Fruit fly (Drosophila melanogaster) whole organism, embryonic: ENCODE measurements around the gene mib1.
A peak's percentile ranks its signal among the peaks of the same experiment; 100 is the strongest.

Experiments used
- Atf6 ChIP-seq: fragments of 200-800 bp; sonication (Bioruptor generic); IDR thresholded peaks from 2 replicates; pipeline ENCODE4 v1.3.6; 2022; ENCODE audit warnings: missing biosample characterization, missing genetic modification characterization
- CG10267 ChIP-seq: fragments of 200-800 bp; sonication (Bioruptor generic); optimal IDR thresholded peaks from 2 replicates; lab custom pipeline; 2018; ENCODE audit warnings: missing biosample characterization, mild to moderate bottlenecking, missing genetic modification characterization, moderate library complexity
- CG11456 ChIP-seq: fragments of 200-800 bp; sonication (Bioruptor generic); IDR thresholded peaks from 3 replicates; pipeline ENCODE4 v1.3.6; 2022; ENCODE audit warnings: missing biosample characterization, missing genetic modification characterization
- CG12104 ChIP-seq: fragments of 200-800 bp; sonication (Bioruptor generic); optimal IDR thresholded peaks from 3 replicates; lab custom pipeline; 2016; ENCODE audit warnings: missing biosample characterization, missing genetic modification characterization
- CG13624 ChIP-seq: fragments of 200-800 bp; sonication (Bioruptor generic); optimal IDR thresholded peaks from 2 replicates; lab custom pipeline; 2016; ENCODE audit warnings: missing biosample characterization, missing genetic modification characterization
- CG14710 ChIP-seq: fragments of 200-800 bp; sonication (Bioruptor generic); optimal IDR thresholded peaks from 3 replicates; lab custom pipeline; 2019; ENCODE audit warnings: missing biosample characterization, mild to moderate bottlenecking, missing genetic modification characterization, moderate library complexity
- CG15269 ChIP-seq: fragments of 200-800 bp; sonication (Bioruptor generic); optimal IDR thresholded peaks from 2 replicates; lab custom pipeline; 2018; ENCODE audit warnings: missing biosample characterization, mild to moderate bottlenecking, missing genetic modification characterization, moderate library complexity
- CG17385 ChIP-seq: fragments of 200-800 bp; sonication (Bioruptor generic); optimal IDR thresholded peaks from 3 replicates; lab custom pipeline; 2018; ENCODE audit warnings: missing biosample characterization, mild to moderate bottlenecking, missing genetic modification characterization
- CG1792 ChIP-seq: fragments of 200-800 bp; sonication (Bioruptor generic); optimal IDR thresholded peaks from 2 replicates; lab custom pipeline; 2016; ENCODE audit warnings: missing biosample characterization, missing genetic modification characterization
- CG18476 ChIP-seq: fragments of 200-800 bp; sonication (Bioruptor generic); optimal IDR thresholded peaks from 2 replicates; lab custom pipeline; 2016; ENCODE audit warnings: missing biosample characterization, mild to moderate bottlenecking, missing genetic modification characterization
- CG2116 ChIP-seq: fragments of 200-800 bp; sonication (Bioruptor generic); optimal IDR thresholded peaks from 3 replicates; lab custom pipeline; 2018; ENCODE audit warnings: missing biosample characterization, mild to moderate bottlenecking, missing genetic modification characterization
- CG2129 ChIP-seq: fragments of 200-800 bp; sonication (Bioruptor generic); IDR thresholded peaks from 2 replicates; pipeline ENCODE4 v1.3.6; 2022; ENCODE audit warnings: missing biosample characterization, missing genetic modification characterization; ENCODE audit not compliant: partially characterized antibody
- CG30020 ChIP-seq: fragments of 200-800 bp; optimal IDR thresholded peaks from 2 replicates; lab custom pipeline; 2019; ENCODE audit warnings: missing biosample characterization, mild to moderate bottlenecking, missing genetic modification characterization, moderate library complexity
- CG32767 ChIP-seq: fragments of 200-800 bp; sonication (Bioruptor generic); IDR thresholded peaks from 2 replicates; pipeline ENCODE4 v1.3.6; 2022; ENCODE audit warnings: missing biosample characterization, missing genetic modification characterization
- CG33213 ChIP-seq: fragments of 200-800 bp; sonication (Bioruptor generic); optimal IDR thresholded peaks from 3 replicates; lab custom pipeline; 2016; ENCODE audit warnings: missing biosample characterization, missing genetic modification characterization
- CG4820 ChIP-seq: fragments of 200-800 bp; sonication (Bioruptor generic); optimal IDR thresholded peaks from 3 replicates; lab custom pipeline; 2016; ENCODE audit warnings: missing biosample characterization, missing genetic modification characterization
- CG6272 ChIP-seq: fragments of 200-800 bp; sonication (Bioruptor generic); IDR thresholded peaks from 2 replicates; pipeline ENCODE4 v1.3.6; 2022; ENCODE audit warnings: missing biosample characterization, missing genetic modification characterization
- CG6791 ChIP-seq: fragments of 200-800 bp; sonication (Bioruptor generic); IDR thresholded peaks from 3 replicates; pipeline ENCODE4 v1.3.6; 2022; ENCODE audit warnings: missing biosample characterization, missing genetic modification characterization; ENCODE audit not compliant: partially characterized antibody
- CG7271 ChIP-seq: fragments of 200-800 bp; sonication (Bioruptor generic); optimal IDR thresholded peaks from 2 replicates; lab custom pipeline; 2018; ENCODE audit warnings: missing biosample characterization, mild to moderate bottlenecking, missing genetic modification characterization, moderate library complexity
- CG7372 ChIP-seq: fragments of 200-800 bp; sonication (Bioruptor generic); IDR thresholded peaks from 2 replicates; pipeline ENCODE4 v1.3.6; 2022; ENCODE audit warnings: missing biosample characterization, missing genetic modification characterization
- CG8924 ChIP-seq: fragments of 200-800 bp; optimal IDR thresholded peaks from 3 replicates; lab custom pipeline; 2019; ENCODE audit warnings: missing biosample characterization, mild to moderate bottlenecking, missing genetic modification characterization, moderate library complexity
- CG9215 ChIP-seq: fragments of 200-800 bp; sonication (Bioruptor generic); IDR thresholded peaks from 2 replicates; pipeline ENCODE4 v1.3.6; 2022; ENCODE audit warnings: missing biosample characterization, missing genetic modification characterization
- CG9727 ChIP-seq: fragments of 200-800 bp; sonication (Bioruptor generic); optimal IDR thresholded peaks from 3 replicates; lab custom pipeline; 2017; ENCODE audit warnings: missing biosample characterization, mild to moderate bottlenecking, missing genetic modification characterization
- Camta ChIP-seq: fragments of 200-800 bp; sonication (Bioruptor generic); optimal IDR thresholded peaks from 2 replicates; lab custom pipeline; 2016; ENCODE audit warnings: missing biosample characterization, missing genetic modification characterization
- Fer1 ChIP-seq: fragments of 200-800 bp; sonication (Bioruptor generic); optimal IDR thresholded peaks from 2 replicates; lab custom pipeline; 2017; ENCODE audit warnings: missing biosample characterization, mild to moderate bottlenecking, missing genetic modification characterization
- Gug ChIP-seq: fragments of 200-800 bp; sonication (Bioruptor generic); IDR thresholded peaks from 4 replicates; pipeline ENCODE4 v1.3.6; 2022; ENCODE audit warnings: missing biosample characterization, missing genetic modification characterization
- H15 ChIP-seq: fragments of 200-800 bp; sonication (Bioruptor generic); IDR thresholded peaks from 3 replicates; pipeline ENCODE4 v1.3.6; 2022; ENCODE audit warnings: missing biosample characterization, missing genetic modification characterization
- HLH3B ChIP-seq: fragments of 200-800 bp; sonication (Bioruptor generic); IDR thresholded peaks from 2 replicates; pipeline ENCODE4 v1.3.6; 2022; ENCODE audit warnings: missing biosample characterization, missing genetic modification characterization
- Meics ChIP-seq: fragments of 200-800 bp; sonication (Bioruptor generic); optimal IDR thresholded peaks from 2 replicates; lab custom pipeline; 2017; ENCODE audit warnings: missing biosample characterization, mild to moderate bottlenecking, missing genetic modification characterization
- Nf-YA ChIP-seq: fragments of 200-800 bp; sonication (Bioruptor generic); IDR thresholded peaks from 2 replicates; pipeline ENCODE4 v1.3.6; 2022; ENCODE audit warnings: missing biosample characterization, missing genetic modification characterization
- Pdp1 ChIP-seq, 2 experiments: fragments of 200-800 bp; sonication (Bioruptor generic); optimal IDR thresholded peaks; 3 replicates each; lab custom pipeline; 2016; ENCODE audit warnings: missing biosample characterization in 2 of 2, missing genetic modification characterization in 2 of 2, mild to moderate bottlenecking in 1 of 2, moderate library complexity in 1 of 2
- Ravus ChIP-seq: fragments of 200-800 bp; sonication (Bioruptor generic); IDR thresholded peaks from 2 replicates; pipeline ENCODE4 v1.3.6; 2022; ENCODE audit warnings: missing biosample characterization, missing genetic modification characterization
- Trl ChIP-seq, 3 experiments: fragments of >200 bp in 2 of 3; fragments of 200-800 bp in 1 of 3; sonication (Bioruptor generic) in 1 of 3; optimal IDR thresholded peaks; 2 replicates in 1 of 3; 3 replicates in 2 of 3; lab custom pipeline; 2016 to 2017; ENCODE audit warnings: missing biosample characterization in 1 of 3, missing genetic modification characterization in 1 of 3
- al ChIP-seq: fragments of 200-800 bp; sonication (Bioruptor generic); IDR thresholded peaks from 2 replicates; pipeline ENCODE4 v1.3.6; 2022; ENCODE audit warnings: missing biosample characterization, missing genetic modification characterization
- bbx ChIP-seq: fragments of 200-800 bp; sonication (Bioruptor generic); IDR thresholded peaks from 2 replicates; pipeline ENCODE4 v1.3.6; 2022; ENCODE audit warnings: missing biosample characterization, missing genetic modification characterization; ENCODE audit not compliant: partially characterized antibody
- bigmax ChIP-seq: fragments of 200-800 bp; sonication (Bioruptor generic); optimal IDR thresholded peaks from 2 replicates; lab custom pipeline; 2018; ENCODE audit warnings: missing biosample characterization, mild to moderate bottlenecking, missing genetic modification characterization
- caup ChIP-seq: fragments of 200-800 bp; sonication (Bioruptor generic); optimal IDR thresholded peaks from 3 replicates; lab custom pipeline; 2017; ENCODE audit warnings: missing biosample characterization, mild to moderate bottlenecking, missing genetic modification characterization, moderate library complexity; ENCODE audit not compliant: severe bottlenecking
- eve ChIP-seq, 2 experiments: fragments of >200 bp; optimal IDR thresholded peaks; 2 replicates each; lab custom pipeline; 2017; ENCODE audit warnings: missing biosample characterization in 2 of 2, missing genetic modification characterization in 2 of 2
- gro ChIP-seq: fragments of 200-800 bp; sonication (Bioruptor generic); optimal IDR thresholded peaks from 2 replicates; lab custom pipeline; 2016; ENCODE audit warnings: missing biosample characterization, missing genetic modification characterization
- gsb ChIP-seq: fragments of 200-800 bp; sonication (Bioruptor generic); IDR thresholded peaks from 2 replicates; pipeline ENCODE4 v1.3.6; 2022; ENCODE audit warnings: missing biosample characterization, missing genetic modification characterization
- kay ChIP-seq: fragments of 200-800 bp; sonication (Bioruptor generic); optimal IDR thresholded peaks from 2 replicates; lab custom pipeline; 2016; ENCODE audit warnings: missing biosample characterization, missing genetic modification characterization
- lab ChIP-seq: fragments of 200-800 bp; sonication (Bioruptor generic); optimal IDR thresholded peaks from 3 replicates; lab custom pipeline; 2017; ENCODE audit warnings: missing biosample characterization, missing genetic modification characterization, mild to moderate bottlenecking, moderate library complexity, missing genetic modification reagents
- lilli ChIP-seq: fragments of 200-800 bp; sonication (Bioruptor generic); optimal IDR thresholded peaks from 3 replicates; lab custom pipeline; 2016; ENCODE audit warnings: missing biosample characterization, missing genetic modification characterization
- lmd ChIP-seq: fragments of 200-800 bp; sonication (Bioruptor generic); IDR thresholded peaks from 2 replicates; pipeline ENCODE4 v1.3.6; 2022; ENCODE audit warnings: missing biosample characterization, missing genetic modification characterization
- sens ChIP-seq: fragments of 200-800 bp; sonication (Bioruptor generic); peaks from one replicate; lab custom pipeline; 2016; ENCODE audit warnings: missing biosample characterization, missing genetic modification characterization
- sim ChIP-seq: fragments of 200-800 bp; sonication (Bioruptor generic); IDR thresholded peaks from 2 replicates; pipeline ENCODE4 v1.3.6; 2022; ENCODE audit warnings: missing biosample characterization, missing genetic modification characterization
- sisA ChIP-seq: fragments of 200-800 bp; sonication (Bioruptor generic); IDR thresholded peaks from 2 replicates; pipeline ENCODE4 v1.3.6; 2022; ENCODE audit warnings: missing biosample characterization, missing genetic modification characterization
- sr ChIP-seq: fragments of 200-800 bp; sonication (Bioruptor generic); IDR thresholded peaks from 3 replicates; pipeline ENCODE4 v1.3.6; 2022; ENCODE audit warnings: missing biosample characterization, missing genetic modification characterization
- sug ChIP-seq: fragments of 200-800 bp; optimal IDR thresholded peaks from 2 replicates; lab custom pipeline; 2019; ENCODE audit warnings: missing biosample characterization, mild to moderate bottlenecking, missing genetic modification characterization, moderate library complexity
- ttk ChIP-seq: fragments of 200-800 bp; sonication (Bioruptor generic); IDR thresholded peaks from 2 replicates; pipeline ENCODE4 v2.1.2; 2022; ENCODE audit warnings: missing biosample characterization, missing genetic modification characterization
- wor ChIP-seq: fragments of 200-800 bp; sonication (Bioruptor generic); IDR thresholded peaks from 2 replicates; pipeline ENCODE4 v1.3.6; 2022; ENCODE audit warnings: missing biosample characterization, missing genetic modification characterization

The mib1 gene

DNA sequence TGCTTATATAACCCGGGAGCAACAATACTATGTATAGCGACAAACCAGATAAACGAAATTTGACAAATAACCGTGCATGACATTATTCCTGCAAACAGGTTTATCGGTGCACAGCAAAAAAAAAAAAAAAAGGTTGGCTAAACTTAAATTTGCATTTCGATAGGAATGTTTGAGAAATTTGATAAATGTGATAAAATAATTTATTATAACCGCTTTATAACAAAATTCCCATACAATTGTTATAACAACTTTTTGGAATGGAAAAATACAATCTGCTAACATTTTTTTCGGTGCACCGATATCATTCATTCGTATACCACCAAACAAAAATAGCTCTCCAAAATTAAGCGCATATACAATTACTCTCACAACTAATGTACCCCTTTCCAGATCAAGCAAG, 34.0 kb downstream of the mib1 start (continued):
- TF ChIP-seq HLH3B: peak; percentile 52; the same call in 1 of the 2 replicates
- no peak for TF ChIP-seq eve (GFP tag; optimal IDR thresholded peaks at IDR 0.05; lab: Kevin White, UChicago)
- TF ChIP-seq CG6272: peak; percentile 65
- peak; percentile 35 for TF ChIP-seq CG13624
- peak; percentile 54; the same call in 3 of the 4 replicates for TF ChIP-seq Gug
- peak; percentile 62 for TF ChIP-seq CG7372
- TF ChIP-seq lab (GFP tag; lab: Kevin White, UChicago): peak; percentile 74
- TF ChIP-seq CG11456 (GFP tag; lab: Robert Waterston, UW): peak; percentile 69
- TF ChIP-seq al: peak; percentile 58; the same call in 1 of the 2 replicates
- peak; percentile 52; the same call in 1 of the 2 replicates for TF ChIP-seq Atf6
- TF ChIP-seq CG15269 (tag; lab: Kevin White, UChicago): no peak
- TF ChIP-seq wor: no peak
- TF ChIP-seq Ravus (GFP tag; lab: Robert Waterston, UW): no peak
- TF ChIP-seq CG2116: no peak
- peak; percentile 10 to 86 for TF ChIP-seq Pdp1 (GFP tag; optimal IDR thresholded peaks at IDR 0.05; lab: Kevin White, UChicago)
- TF ChIP-seq caup (GFP tag; lab: Kevin White, UChicago): peak; percentile 55
- peak; percentile 32 for TF ChIP-seq CG17385 (GFP tag; lab: Kevin White, UChicago)
- no peak for TF ChIP-seq sug (tag; lab: Kevin White, UChicago)
- peak; percentile 77 for TF ChIP-seq lmd
- no peak for TF ChIP-seq bbx
- TF ChIP-seq CG4820 (GFP tag; lab: Kevin White, UChicago): peak; percentile 42
- TF ChIP-seq bigmax: no peak
- TF ChIP-seq sr: no peak
- TF ChIP-seq CG6791 (GFP tag; lab: Robert Waterston, UW): no peak
- TF ChIP-seq Meics (GFP tag; lab: Kevin White, UChicago): peak; percentile 50
- TF ChIP-seq CG32767 (GFP tag; lab: Robert Waterston, UW): peak; percentile 18; the same call in 1 of the 2 replicates
- peak; percentile 23 for TF ChIP-seq CG10267 (tag; lab: Kevin White, UChicago)
- TF ChIP-seq Camta (GFP tag; lab: Kevin White, UChicago): no peak
- no peak for TF ChIP-seq Nf-YA
- TF ChIP-seq CG9215 (GFP tag; lab: Robert Waterston, UW): peak; percentile 49; the same call in 1 of the 2 replicates
- TF ChIP-seq CG30020 (tag; lab: Kevin White, UChicago): no peak
- peak; percentile 12 for TF ChIP-seq CG12104 (GFP tag; lab: Kevin White, UChicago)
- TF ChIP-seq Trl (optimal IDR thresholded peaks at IDR 0.05; lab: Kevin White, UChicago): no peak
- no peak for TF ChIP-seq Trl (GFP tag; optimal IDR thresholded peaks at IDR 0.05; lab: Kevin White, UChicago)
- peak; percentile 54 for TF ChIP-seq CG9727 (GFP tag; lab: Kevin White, UChicago)
- TF ChIP-seq gsb (GFP tag; lab: Robert Waterston, UW): peak; percentile 71
- no peak for TF ChIP-seq CG7271 (tag; lab: Kevin White, UChicago)
- TF ChIP-seq sens (GFP tag; lab: Kevin White, UChicago): peak; percentile 87
- TF ChIP-seq ttk (GFP tag; lab: Robert Waterston, UW): peak; percentile 59
- no peak for TF ChIP-seq CG2129 (GFP tag; lab: Robert Waterston, UW)
- TF ChIP-seq CG14710 (tag; lab: Kevin White, UChicago): peak; percentile 7
- peak; percentile 47 for TF ChIP-seq lilli
- TF ChIP-seq sim (GFP tag; lab: Robert Waterston, UW): no peak
- TF ChIP-seq sisA: peak; percentile 42
- no peak for TF ChIP-seq gro
- TF ChIP-seq H15 (GFP tag; lab: Robert Waterston, UW): peak; percentile 37; the same call in 2 of the 3 replicates
- peak; percentile 21 for TF ChIP-seq CG18476 (GFP tag; lab: Kevin White, UChicago)
- TF ChIP-seq kay (GFP tag; lab: Kevin White, UChicago): no peak
- no peak for TF ChIP-seq CG33213 (GFP tag; lab: Kevin White, UChicago)
- TF ChIP-seq CG8924 (tag; lab: Kevin White, UChicago): peak; percentile 41
- no peak for TF ChIP-seq CG1792 (GFP tag; lab: Kevin White, UChicago)
- peak; percentile 68 for TF ChIP-seq Fer1 (GFP tag; lab: Kevin White, UChicago)
